Worm (Caenorhabditis elegans): ENCODE data around the gene F49H6.8.

ce11 chrV:17022613-17023322 lies at the start of gene F49H6.8, which contains the start of gene F49H6.5:
- TF ChIP-seq ztf-11 (tag; optimal IDR thresholded peaks at IDR 0.05) = no peak
- TF ChIP-seq fos-1 (tag; optimal IDR thresholded peaks at IDR 0.05) = no peak
- no peak for TF ChIP-seq aly-2 (tag; optimal IDR thresholded peaks at IDR 0.05)
- no peak for TF ChIP-seq nhr-77 (tag; optimal IDR thresholded peaks at IDR 0.05)
- no peak for TF ChIP-seq skn-1 (tag; optimal IDR thresholded peaks at IDR 0.05)
- TF ChIP-seq zag-1 (tag; optimal IDR thresholded peaks at IDR 0.05) = no peak
- TF ChIP-seq nhr-11 (tag; optimal IDR thresholded peaks at IDR 0.05) = no peak
- TF ChIP-seq unc-62 (GFP tag; optimal IDR thresholded peaks at IDR 0.05) = no peak
- no peak for TF ChIP-seq unc-39 (tag; optimal IDR thresholded peaks at IDR 0.05)
- no peak for TF ChIP-seq nhr-129 (tag; optimal IDR thresholded peaks at IDR 0.05)
- TF ChIP-seq lin-13 (GFP tag; optimal IDR thresholded peaks at IDR 0.05) = no peak
